Fruit fly (Drosophila melanogaster) Kc167 (cell line): Measurements from ENCODE around the gene Spn77Ba.

ENCODE experiments used
- Myc ChIP-seq: fragments of >200 bp; optimal IDR thresholded peaks from 2 replicates; lab custom pipeline; 2017; ENCODE audit warnings: missing external identifiers
- Sin3A ChIP-seq: fragments of >200 bp; optimal IDR thresholded peaks from 2 replicates; lab custom pipeline; 2018; ENCODE audit warnings: missing external identifiers
- h ChIP-seq: fragments of >200 bp; optimal IDR thresholded peaks from 3 replicates; lab custom pipeline; 2018; ENCODE audit warnings: missing external identifiers
- insv ChIP-seq: fragments of >200 bp; optimal IDR thresholded peaks from 3 replicates; lab custom pipeline; 2018; ENCODE audit warnings: missing external identifiers
- psq ChIP-seq: fragments of >200 bp; optimal IDR thresholded peaks from 2 replicates; lab custom pipeline; 2017; ENCODE audit warnings: missing external identifiers
- ttk ChIP-seq: sonication (Bioruptor generic); optimal IDR thresholded peaks from 2 replicates; lab custom pipeline; 2017; ENCODE audit warnings: missing external identifiers

Gene Spn77Ba

dm6 chr3L:20316956-20317589, at the start of gene Spn77Ba:
TSS of gene Spn77Ba (plus strand) at chr3L:20317190.
- TF ChIP-seq h (lab: Kevin White, UChicago) (no peak), Sin3A (lab: Kevin White, UChicago) (no peak), psq (lab: Kevin White, UChicago) (no peak)

DNA sequence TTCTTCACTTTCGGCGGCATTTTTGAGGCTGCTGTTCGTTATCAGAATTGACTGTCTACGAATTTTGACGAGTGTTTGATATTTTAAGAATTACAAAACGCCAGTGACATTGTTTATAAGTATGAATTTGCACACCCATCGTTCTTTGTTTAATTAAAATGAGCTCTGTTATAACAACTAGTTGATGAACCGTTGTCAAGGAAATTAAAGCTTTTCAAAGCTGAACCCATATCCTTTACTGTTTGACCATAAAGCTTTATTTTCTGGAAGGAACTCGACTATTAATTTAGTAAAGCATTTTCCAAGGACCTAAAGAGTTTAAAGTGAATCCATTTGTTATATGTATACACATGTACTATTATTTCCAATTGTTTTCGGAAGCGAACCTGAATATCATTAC, 41.8 kb upstream of the Spn77Ba start, which contains the start of gene CG17122:
Gene CG17122 (minus strand): TSS at position 101 of the 400 bp plus-strand sequence.
- TF ChIP-seq psq (lab: Kevin White, UChicago) (no peak), h (lab: Kevin White, UChicago) (no peak), Sin3A (lab: Kevin White, UChicago) (no peak), insv (lab: Kevin White, UChicago) (no peak), Myc (no peak), ttk (lab: Kevin White, UChicago) (no peak)

- no peak for TF ChIP-seq insv (lab: Kevin White, UChicago)
- TF ChIP-seq Sin3A (lab: Kevin White, UChicago) = no peak
- TF ChIP-seq Myc = no peak
- TF ChIP-seq h (lab: Kevin White, UChicago) = no peak
- TF ChIP-seq ttk (lab: Kevin White, UChicago) = no peak
- no peak for TF ChIP-seq psq (lab: Kevin White, UChicago)
Observed at dm6 chr3L:20275886-20276285, 41.1 kb upstream of the Spn77Ba start.

dm6 chr3L:20276615-20277014, 40.4 kb upstream of the Spn77Ba start:
- TF ChIP-seq insv (lab: Kevin White, UChicago) (no peak), Myc (no peak), psq (lab: Kevin White, UChicago) (no peak), Sin3A (lab: Kevin White, UChicago) (no peak), h (lab: Kevin White, UChicago) (no peak), ttk (lab: Kevin White, UChicago) (no peak)

DNA sequence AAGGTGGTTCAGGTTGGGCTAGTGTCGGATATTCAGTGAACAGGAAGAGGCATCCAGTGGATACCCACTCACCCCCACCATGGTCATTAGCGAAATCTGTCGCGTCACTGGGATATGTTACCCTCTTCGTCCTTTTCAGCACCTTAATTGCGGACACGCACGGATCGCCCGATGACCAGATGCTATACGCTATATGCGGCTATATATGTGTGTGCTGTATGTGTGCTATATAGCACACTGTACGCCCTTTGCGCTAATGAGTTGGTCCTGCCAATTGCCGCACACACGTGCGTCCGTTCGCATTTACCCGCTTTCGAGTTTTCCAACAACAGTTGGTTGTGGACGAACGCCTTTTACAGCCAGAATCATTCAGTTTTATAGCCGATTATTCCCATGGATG, 35.7 kb upstream of the Spn77Ba start:
- TF ChIP-seq psq (lab: Kevin White, UChicago) = no peak
- no peak for TF ChIP-seq h (lab: Kevin White, UChicago)
- TF ChIP-seq Myc = no peak
- no peak for TF ChIP-seq insv (lab: Kevin White, UChicago)
- no peak for TF ChIP-seq Sin3A (lab: Kevin White, UChicago)
- TF ChIP-seq ttk (lab: Kevin White, UChicago) = no peak

DNA sequence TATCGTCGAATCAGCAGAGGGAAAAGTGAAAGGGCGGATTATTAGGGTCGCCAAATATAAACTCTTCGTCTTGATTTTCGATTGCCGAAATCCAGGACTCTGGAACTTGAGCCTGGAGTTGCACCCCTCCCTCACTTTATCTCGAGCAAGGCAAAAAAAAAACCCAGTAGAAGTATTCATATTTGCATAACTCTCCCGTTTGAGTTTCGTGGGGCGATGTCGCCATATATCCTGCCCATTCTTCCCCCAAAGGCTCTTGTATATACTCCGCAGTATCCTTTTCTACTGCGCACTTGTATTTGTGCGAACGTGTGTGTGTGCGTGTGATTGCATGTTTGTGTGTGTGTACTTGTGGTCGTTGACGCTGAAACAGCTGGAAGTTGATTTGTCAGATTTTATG, 29.9 kb upstream of the Spn77Ba start:
- TF ChIP-seq psq (lab: Kevin White, UChicago) (no peak), Sin3A (lab: Kevin White, UChicago) (no peak), Myc (no peak), h (lab: Kevin White, UChicago) (no peak), ttk (lab: Kevin White, UChicago) (no peak), insv (lab: Kevin White, UChicago) (no peak)

- TF ChIP-seq Sin3A (lab: Kevin White, UChicago) = no peak
Observed at dm6 chr3L:20295095-20295494, 21.9 kb upstream of the Spn77Ba start, which contains the start of gene gogo. TSS of gene gogo (minus strand) at chr3L:20295133.

- TF ChIP-seq psq (lab: Kevin White, UChicago) = no peak
- no peak for TF ChIP-seq ttk (lab: Kevin White, UChicago)
- no peak for TF ChIP-seq h (lab: Kevin White, UChicago)
- no peak for TF ChIP-seq Sin3A (lab: Kevin White, UChicago)
- no peak for TF ChIP-seq insv (lab: Kevin White, UChicago)
- no peak for TF ChIP-seq Myc
Observed at dm6 chr3L:20296797-20297196, 20.2 kb upstream of the Spn77Ba start, which contains the start of gene FRG1. TSS of gene FRG1 (minus strand) at chr3L:20296971.

DNA sequence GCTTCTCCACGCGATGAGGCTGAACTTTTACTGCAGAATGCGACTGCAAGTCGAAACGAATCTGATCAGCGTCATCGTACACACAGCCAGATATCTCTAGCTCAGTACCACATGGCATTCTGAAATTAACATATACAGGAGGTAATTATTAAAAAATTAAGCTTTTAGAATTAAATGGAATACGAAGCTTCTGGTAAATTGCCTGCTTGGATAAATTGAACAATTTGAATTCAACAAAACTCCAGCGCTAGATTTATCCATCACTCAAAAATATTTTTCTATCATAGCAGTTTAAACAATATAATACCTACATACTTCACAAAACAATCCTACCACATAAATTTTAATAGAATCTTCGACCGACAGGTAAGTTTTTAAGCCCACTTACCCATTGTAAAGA, 17.9 kb upstream of the Spn77Ba start, which contains the start of gene SCCRO4:
Gene SCCRO4 (plus strand): TSS at position 301 of the 400 bp plus-strand sequence.
- TF ChIP-seq Myc = no peak
- TF ChIP-seq Sin3A (lab: Kevin White, UChicago) = no peak
- no peak for TF ChIP-seq psq (lab: Kevin White, UChicago)
- TF ChIP-seq ttk (lab: Kevin White, UChicago) = no peak
- TF ChIP-seq insv (lab: Kevin White, UChicago) = no peak
- no peak for TF ChIP-seq h (lab: Kevin White, UChicago)

DNA sequence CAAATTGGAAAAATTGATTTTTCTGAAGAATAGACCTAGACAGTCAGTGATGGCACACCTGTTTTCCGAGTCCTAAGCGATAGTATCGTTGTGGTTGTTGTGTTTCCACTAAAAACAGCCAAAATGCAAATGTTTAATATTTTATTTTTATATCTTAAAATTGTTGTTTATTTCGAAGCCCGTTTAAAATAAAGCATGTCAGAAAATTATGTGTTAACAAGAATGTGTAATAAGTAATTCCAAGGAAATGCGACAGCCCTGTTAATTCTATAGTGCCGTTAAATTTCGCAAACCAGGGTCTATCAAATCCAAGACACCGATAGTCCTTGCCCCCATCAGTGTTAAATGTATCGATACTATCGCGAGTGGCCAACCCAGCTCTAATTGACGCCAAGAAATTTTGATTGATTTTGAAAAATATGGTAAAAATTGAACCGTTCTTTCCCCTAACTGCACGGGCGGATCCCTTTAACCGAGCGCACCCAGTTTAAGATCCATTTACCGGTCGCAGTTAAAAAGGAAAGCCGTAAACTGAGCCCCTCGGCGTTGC, 14.8 kb upstream of the Spn77Ba start, which contains the start of gene Pex23:
Gene Pex23 (minus strand): TSS at position 61 of the 550 bp plus-strand sequence.
- TF ChIP-seq Sin3A (lab: Kevin White, UChicago) = no peak
- TF ChIP-seq Myc = no peak
- TF ChIP-seq h (lab: Kevin White, UChicago) = no peak
- no peak for TF ChIP-seq psq (lab: Kevin White, UChicago)
- no peak for TF ChIP-seq insv (lab: Kevin White, UChicago)
- no peak for TF ChIP-seq ttk (lab: Kevin White, UChicago)

DNA sequence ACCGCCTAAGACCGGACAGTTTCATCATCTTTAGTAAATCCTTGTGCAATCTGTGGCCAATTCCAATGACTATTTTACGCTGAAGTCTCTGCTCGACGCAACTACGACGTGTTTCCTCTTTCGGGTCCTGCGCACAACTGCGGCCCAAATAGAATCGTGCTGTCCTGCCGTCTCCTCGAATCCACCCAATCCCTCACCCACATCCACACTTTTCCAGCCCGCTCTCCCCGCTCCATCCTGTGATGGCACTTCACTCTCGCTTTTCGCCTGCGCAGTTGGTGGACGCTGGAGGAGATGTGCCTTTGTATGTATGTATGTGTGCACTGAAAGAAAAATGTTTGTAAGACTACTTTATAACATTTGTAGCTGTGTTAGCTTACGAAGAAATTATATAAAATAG, 10.8 kb upstream of the Spn77Ba start, which contains the start of gene CG32225:
Gene CG32225 (minus strand): TSS at position 142 of the 400 bp plus-strand sequence.
- no peak for TF ChIP-seq Myc

dm6 chr3L:20309354-20309753, 7.6 kb upstream of the Spn77Ba start, which contains the start of gene polo:
TSS of gene polo (plus strand) at chr3L:20309654.
- no peak for TF ChIP-seq insv (lab: Kevin White, UChicago)
- no peak for TF ChIP-seq psq (lab: Kevin White, UChicago)
- no peak for TF ChIP-seq Myc
- no peak for TF ChIP-seq ttk (lab: Kevin White, UChicago)
- TF ChIP-seq Sin3A (lab: Kevin White, UChicago) = no peak
- TF ChIP-seq h (lab: Kevin White, UChicago) = no peak
